Fruit fly (Drosophila melanogaster) Kc167 (cell line): Measurements from ENCODE around the gene CG9101.

ENCODE experiments used
- Myc ChIP-seq: fragments of >200 bp; optimal IDR thresholded peaks from 2 replicates; lab custom pipeline; 2017; ENCODE audit warnings: missing external identifiers
- Sin3A ChIP-seq: fragments of >200 bp; optimal IDR thresholded peaks from 2 replicates; lab custom pipeline; 2018; ENCODE audit warnings: missing external identifiers
- h ChIP-seq: fragments of >200 bp; optimal IDR thresholded peaks from 3 replicates; lab custom pipeline; 2018; ENCODE audit warnings: missing external identifiers
- insv ChIP-seq: fragments of >200 bp; optimal IDR thresholded peaks from 3 replicates; lab custom pipeline; 2018; ENCODE audit warnings: missing external identifiers

- TF ChIP-seq h (lab: Kevin White, UChicago) (no peak), Sin3A (no peak), insv (lab: Kevin White, UChicago) (no peak), Myc (lab: Kevin White, UChicago) (no peak)
Measured at dm6 chrX:15272305-15272704, 42.6 kb upstream of the CG9101 start, which contains the start of gene CG9106.
